Fruit fly (Drosophila melanogaster) whole organism, pupa: ENCODE results near the gene CG31668.

Source experiments
- CG10348 ChIP-seq: fragments of 200-800 bp; sonication (Bioruptor generic); IDR thresholded peaks from 2 replicates; pipeline ENCODE4 v1.3.6; 2022; ENCODE audit warnings: missing biosample characterization, missing genetic modification characterization
- CG12605 ChIP-seq: fragments of 200-800 bp; sonication (Bioruptor generic); IDR thresholded peaks from 2 replicates; pipeline ENCODE4 v1.3.6; 2022; ENCODE audit warnings: missing biosample characterization, missing genetic modification characterization
- CG13204 ChIP-seq: fragments of 200-800 bp; sonication (Bioruptor generic); optimal IDR thresholded peaks from 2 replicates; lab custom pipeline; 2018; ENCODE audit warnings: missing biosample characterization, mild to moderate bottlenecking, missing genetic modification characterization, moderate library complexity
- CG14655 ChIP-seq: fragments of 200-800 bp; sonication (Bioruptor generic); optimal IDR thresholded peaks from 3 replicates; lab custom pipeline; 2017; ENCODE audit warnings: mild to moderate bottlenecking, missing biosample characterization, missing genetic modification reagents, missing genetic modification characterization
- CG15710 ChIP-seq: fragments of 200-800 bp; sonication (Bioruptor generic); optimal IDR thresholded peaks from 2 replicates; lab custom pipeline; 2018; ENCODE audit warnings: missing biosample characterization, mild to moderate bottlenecking, missing genetic modification characterization, moderate library complexity
- CG17806 ChIP-seq: fragments of 200-800 bp; sonication (Bioruptor generic); optimal IDR thresholded peaks from 2 replicates; lab custom pipeline; 2018; ENCODE audit warnings: missing biosample characterization, mild to moderate bottlenecking, missing genetic modification characterization, moderate library complexity
- CG32121 ChIP-seq: fragments of 200-800 bp; sonication (Bioruptor generic); IDR thresholded peaks from 2 replicates; pipeline ENCODE4 v1.3.6; 2022; ENCODE audit warnings: missing biosample characterization, missing genetic modification characterization
- CG34367 ChIP-seq: fragments of 200-800 bp; sonication (Bioruptor generic); optimal IDR thresholded peaks from 2 replicates; lab custom pipeline; 2018; ENCODE audit warnings: missing biosample characterization, mild to moderate bottlenecking, missing genetic modification characterization
- CG4496 ChIP-seq: fragments of 200-800 bp; sonication (Bioruptor generic); IDR thresholded peaks from 3 replicates; pipeline ENCODE4 v1.3.6; 2022; ENCODE audit warnings: missing biosample characterization, missing genetic modification characterization
- CG8159 ChIP-seq: fragments of 200-800 bp; sonication (Bioruptor generic); optimal IDR thresholded peaks from 3 replicates; lab custom pipeline; 2018; ENCODE audit warnings: missing biosample characterization, mild to moderate bottlenecking, missing genetic modification characterization, moderate library complexity
- CG8301 ChIP-seq: fragments of 200-800 bp; sonication (Bioruptor generic); optimal IDR thresholded peaks from 2 replicates; lab custom pipeline; 2018; ENCODE audit warnings: missing biosample characterization, mild to moderate bottlenecking, missing genetic modification characterization
- CG9948 ChIP-seq: fragments of 200-800 bp; sonication (Bioruptor generic); optimal IDR thresholded peaks from 2 replicates; lab custom pipeline; 2018; ENCODE audit warnings: missing biosample characterization, mild to moderate bottlenecking, missing genetic modification characterization, moderate library complexity
- D1 ChIP-seq: fragments of 200-800 bp; sonication (Bioruptor generic); optimal IDR thresholded peaks from 2 replicates; lab custom pipeline; 2018; ENCODE audit warnings: missing biosample characterization, mild to moderate bottlenecking, missing genetic modification characterization, moderate library complexity
- EcR ChIP-seq: fragments of 200-800 bp; sonication (Bioruptor generic); optimal IDR thresholded peaks from 3 replicates; lab custom pipeline; 2019; ENCODE audit warnings: missing biosample characterization, missing genetic modification characterization, mild to moderate bottlenecking, moderate library complexity, missing genetic modification reagents
- Ets98B ChIP-seq: fragments of 200-800 bp; sonication (Bioruptor generic); IDR thresholded peaks from 2 replicates; pipeline ENCODE4 v1.3.6; 2022; ENCODE audit warnings: missing biosample characterization, missing genetic modification characterization
- Pif1A ChIP-seq: fragments of 200-800 bp; sonication (Bioruptor generic); optimal IDR thresholded peaks from 3 replicates; lab custom pipeline; 2016; ENCODE audit warnings: missing biosample characterization, missing genetic modification characterization
- Pif1B ChIP-seq: fragments of 200-800 bp; sonication (Bioruptor generic); optimal IDR thresholded peaks from 3 replicates; lab custom pipeline; 2016; ENCODE audit warnings: missing biosample characterization, missing genetic modification characterization
- Snoo ChIP-seq: fragments of 200-800 bp; sonication (Bioruptor generic); optimal IDR thresholded peaks from 3 replicates; lab custom pipeline; 2017; ENCODE audit warnings: missing biosample characterization, mild to moderate bottlenecking, missing genetic modification characterization, inconsistent platforms
- fd96Ca ChIP-seq: fragments of 200-800 bp; sonication (Bioruptor generic); IDR thresholded peaks from 3 replicates; pipeline ENCODE4 v1.3.6; 2022; ENCODE audit warnings: missing biosample characterization, missing genetic modification characterization
- gl ChIP-seq: fragments of 200-800 bp; sonication (Bioruptor generic); optimal IDR thresholded peaks from 2 replicates; lab custom pipeline; 2018; ENCODE audit warnings: missing biosample characterization, mild to moderate bottlenecking, missing genetic modification characterization
- rn ChIP-seq: fragments of 200-800 bp; sonication (Bioruptor generic); IDR thresholded peaks from 2 replicates; pipeline ENCODE4 v1.3.6; 2022; ENCODE audit warnings: missing biosample characterization, missing genetic modification characterization

Gene CG31668

DNA sequence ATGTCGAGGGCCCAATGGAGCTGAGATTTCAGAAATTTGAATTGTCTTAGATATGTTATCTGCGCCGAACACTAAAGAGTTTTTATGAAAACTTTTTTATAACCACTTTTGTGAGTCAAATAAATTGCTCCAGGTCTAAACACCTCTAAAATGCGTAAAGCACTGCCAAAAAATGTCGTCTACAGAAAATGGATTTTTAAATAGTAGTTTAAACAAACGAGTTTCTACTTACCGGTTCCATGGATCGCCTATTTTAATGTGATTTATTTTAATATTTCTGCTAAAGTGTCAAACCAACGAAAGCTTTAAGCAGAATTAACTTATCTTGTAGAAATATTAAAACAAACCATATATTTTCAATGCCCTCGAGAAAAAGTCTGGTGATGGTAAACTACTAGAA is at the start of gene CG31668:
CG31668 (minus strand) TSS at position 101 of the 400 bp plus-strand sequence.
- TF ChIP-seq CG13204 (GFP tag; lab: Kevin White, UChicago) (no peak), D1 (no peak), CG4496 (GFP tag; lab: Robert Waterston, UW) (no peak), CG8301 (tag; lab: Kevin White, UChicago) (no peak), CG34367 (no peak), CG14655 (GFP tag; lab: Kevin White, UChicago) (no peak), Pif1A (GFP tag; lab: Kevin White, UChicago) (no peak), CG8159 (no peak), gl (tag; lab: Kevin White, UChicago) (no peak), fd96Ca (GFP tag; lab: Robert Waterston, UW) (no peak)

DNA sequence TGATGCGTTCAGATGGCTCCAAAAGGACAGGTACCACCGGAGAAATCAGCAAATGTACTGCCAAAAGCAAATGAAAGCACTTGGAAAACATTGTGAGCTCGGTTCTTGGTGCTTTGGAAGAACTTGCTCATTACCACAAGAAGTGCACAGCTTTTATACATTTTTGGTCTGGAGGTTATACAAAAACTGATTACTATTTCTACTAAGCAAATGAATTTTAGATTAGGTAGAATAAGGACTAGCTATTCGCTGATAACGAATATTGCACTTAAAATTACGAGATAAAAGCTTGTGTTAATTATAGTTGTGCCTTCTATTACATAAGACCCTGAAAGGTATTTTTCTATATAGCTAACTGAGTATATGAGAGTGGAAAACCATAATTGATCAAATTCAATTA is 49.0 kb upstream of the CG31668 start, which contains the start of gene Send1:
Send1 (minus strand) TSS at position 101 of the 400 bp plus-strand sequence.
- no peak for TF ChIP-seq Snoo (tag; lab: Kevin White, UChicago)
- no peak for TF ChIP-seq rn (GFP tag; lab: Robert Waterston, UW)
- no peak for TF ChIP-seq Pif1A (GFP tag; lab: Kevin White, UChicago)
- TF ChIP-seq CG10348 (GFP tag; lab: Robert Waterston, UW): no peak

dm6 chr2L:2252745-2253144 is 46.8 kb upstream of the CG31668 start, which contains the start of gene CG17234:
CG17234 (plus strand) TSS chr2L:2253045.
- TF ChIP-seq Pif1B (GFP tag; lab: Kevin White, UChicago) (no peak), CG8159 (no peak), CG15710 (tag; lab: Kevin White, UChicago) (no peak), EcR (no peak), Snoo (tag; lab: Kevin White, UChicago) (no peak), CG32121 (GFP tag; lab: Robert Waterston, UW) (no peak), CG17806 (no peak), CG14655 (GFP tag; lab: Kevin White, UChicago) (no peak), Ets98B (GFP tag; lab: Robert Waterston, UW) (no peak), CG10348 (GFP tag; lab: Robert Waterston, UW) (no peak), CG12605 (GFP tag; lab: Robert Waterston, UW) (no peak), D1 (no peak), fd96Ca (GFP tag; lab: Robert Waterston, UW) (no peak), gl (tag; lab: Kevin White, UChicago) (no peak), rn (GFP tag; lab: Robert Waterston, UW) (no peak), CG13204 (GFP tag; lab: Kevin White, UChicago) (no peak)

- TF ChIP-seq CG8301 (tag; lab: Kevin White, UChicago) (no peak), CG14655 (GFP tag; lab: Kevin White, UChicago) (no peak), CG8159 (no peak), D1 (no peak), Pif1A (GFP tag; lab: Kevin White, UChicago) (no peak), fd96Ca (GFP tag; lab: Robert Waterston, UW) (no peak), EcR (no peak), CG15710 (tag; lab: Kevin White, UChicago) (no peak), rn (GFP tag; lab: Robert Waterston, UW) (no peak)
These were observed 46.3 kb upstream of the CG31668 start, which contains the start of gene CG17239 for dm6 chr2L:2252241-2252640. CG17239 (minus strand) TSS chr2L:2252341.

DNA sequence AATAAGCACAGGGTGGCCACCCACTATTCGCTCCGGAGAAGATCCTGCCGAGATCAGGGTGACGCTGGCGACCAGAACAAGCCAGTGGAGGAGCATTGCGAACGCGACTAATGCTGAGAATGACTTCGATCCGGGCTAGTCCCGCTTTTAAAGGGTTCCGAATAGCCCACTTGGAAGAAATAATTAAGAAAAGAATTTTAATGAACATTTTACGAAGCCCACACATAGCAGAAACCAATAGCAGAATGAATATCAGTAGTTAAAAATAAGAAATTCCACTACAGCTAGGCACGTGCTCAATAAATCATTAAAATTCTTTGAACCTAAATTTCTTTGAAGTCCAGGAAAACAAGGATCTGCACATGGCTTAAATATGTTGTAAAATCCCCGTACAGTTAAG is 45.2 kb upstream of the CG31668 start, which contains the start of gene Ser12:
Ser12 (minus strand) TSS at position 101 of the 400 bp plus-strand sequence.
- TF ChIP-seq Pif1B (GFP tag; lab: Kevin White, UChicago): no peak
- no peak for TF ChIP-seq rn (GFP tag; lab: Robert Waterston, UW)
- no peak for TF ChIP-seq CG32121 (GFP tag; lab: Robert Waterston, UW)
- no peak for TF ChIP-seq CG15710 (tag; lab: Kevin White, UChicago)
- TF ChIP-seq CG13204 (GFP tag; lab: Kevin White, UChicago): no peak
- TF ChIP-seq Ets98B (GFP tag; lab: Robert Waterston, UW): no peak
- TF ChIP-seq CG4496 (GFP tag; lab: Robert Waterston, UW): no peak

DNA sequence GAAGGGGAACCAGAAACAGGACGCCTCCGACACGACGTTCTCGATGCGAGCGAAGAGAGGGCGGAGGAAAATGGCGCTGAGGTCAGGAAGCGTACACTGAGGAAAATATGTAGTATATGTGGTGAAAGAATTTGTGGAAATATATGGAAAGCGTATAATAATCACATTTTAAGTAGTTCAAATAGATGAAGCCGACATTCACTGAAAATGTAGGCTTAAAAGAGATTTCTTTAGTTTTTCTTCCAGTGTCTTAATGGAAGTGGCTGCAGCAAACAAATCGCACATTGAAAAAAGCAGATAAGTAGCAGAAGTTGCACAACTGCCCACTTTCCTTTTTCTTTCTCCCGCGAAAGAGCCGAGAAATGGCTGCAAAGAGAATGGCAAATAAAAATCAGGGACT is 43.6 kb upstream of the CG31668 start:
- no peak for TF ChIP-seq CG8301 (tag; lab: Kevin White, UChicago)
- no peak for TF ChIP-seq CG32121 (GFP tag; lab: Robert Waterston, UW)
- TF ChIP-seq CG8159: peak; percentile 36
- TF ChIP-seq fd96Ca (GFP tag; lab: Robert Waterston, UW): 0 out of 3 replicates have a peak, but pooled peaks have one; percentile 25
- TF ChIP-seq gl (tag; lab: Kevin White, UChicago): no peak
- TF ChIP-seq, all 21 proteins: peak for 2

DNA sequence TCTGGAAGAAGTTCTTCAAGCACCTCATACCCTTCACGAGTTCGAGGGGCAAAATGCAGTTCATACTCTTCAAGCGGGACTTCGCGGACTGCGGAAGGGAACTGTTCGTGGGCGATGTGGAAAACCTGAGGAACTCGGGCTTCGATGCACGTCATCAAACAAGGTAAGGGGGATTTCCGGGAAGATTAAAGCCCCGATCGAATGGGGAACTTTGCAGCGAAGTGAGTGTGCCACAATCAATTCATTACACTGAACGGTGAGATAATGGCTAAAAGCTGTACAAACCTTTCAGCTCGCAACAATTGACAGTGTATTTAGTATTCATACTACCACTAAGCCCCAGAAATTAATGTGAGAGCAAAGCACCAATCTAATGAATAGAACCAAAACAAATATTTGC is 36.8 kb upstream of the CG31668 start:
- TF ChIP-seq CG9948 (tag; lab: Kevin White, UChicago) (no peak), CG14655 (GFP tag; lab: Kevin White, UChicago) (no peak), fd96Ca (GFP tag; lab: Robert Waterston, UW) (no peak), CG32121 (GFP tag; lab: Robert Waterston, UW) (no peak), EcR (no peak)
